Fruit fly (Drosophila melanogaster) whole organism, embryonic: ENCODE data around the gene Cpr64Ab.

Source experiments
- Abd-B ChIP-seq: fragments of 200-800 bp; sonication (Bioruptor generic); optimal IDR thresholded peaks from 2 replicates; lab custom pipeline; 2018; ENCODE audit warnings: missing biosample characterization, mild to moderate bottlenecking, missing genetic modification characterization, moderate library complexity
- CG10959 ChIP-seq: fragments of 200-800 bp; sonication (Bioruptor generic); IDR thresholded peaks from 2 replicates; pipeline ENCODE4 v1.3.6; 2022; ENCODE audit warnings: missing biosample characterization, missing genetic modification characterization
- CG14014 ChIP-seq: fragments of 200-800 bp; sonication (Bioruptor generic); IDR thresholded peaks from 2 replicates; pipeline ENCODE4 v1.3.6; 2022; ENCODE audit warnings: missing biosample characterization, missing genetic modification characterization
- CG14667 ChIP-seq: fragments of 200-800 bp; sonication (Bioruptor generic); IDR thresholded peaks from 2 replicates; pipeline ENCODE4 v1.3.6; 2022; ENCODE audit warnings: missing biosample characterization, missing genetic modification characterization
- CG6813 ChIP-seq: fragments of 200-800 bp; sonication (Bioruptor generic); optimal IDR thresholded peaks from 2 replicates; lab custom pipeline; 2017; ENCODE audit warnings: missing biosample characterization, missing genetic modification characterization, mild to moderate bottlenecking, moderate library complexity, missing genetic modification reagents
- CG9215 ChIP-seq: fragments of 200-800 bp; sonication (Bioruptor generic); IDR thresholded peaks from 2 replicates; pipeline ENCODE4 v1.3.6; 2022; ENCODE audit warnings: missing biosample characterization, missing genetic modification characterization
- Doc3 ChIP-seq: fragments of 200-800 bp; sonication (Bioruptor generic); IDR thresholded peaks from 3 replicates; pipeline ENCODE4 v1.3.6; 2022; ENCODE audit warnings: missing biosample characterization, missing genetic modification characterization; ENCODE audit not compliant: partially characterized antibody
- odd ChIP-seq: fragments of 200-800 bp; sonication (Bioruptor generic); optimal IDR thresholded peaks from 2 replicates; lab custom pipeline; 2017; ENCODE audit warnings: missing biosample characterization, mild to moderate bottlenecking, missing genetic modification characterization
- row ChIP-seq: fragments of 200-800 bp; sonication (Bioruptor generic); IDR thresholded peaks from 3 replicates; pipeline ENCODE4 v1.3.6; 2022; ENCODE audit warnings: missing biosample characterization, missing genetic modification characterization

dm6 chr3L:4238195-4238594, 26.9 kb upstream of the Cpr64Ab start:
- no peak for TF ChIP-seq Doc3 (GFP tag; lab: Robert Waterston, UW)
- TF ChIP-seq Abd-B (GFP tag; lab: Kevin White, UChicago) = no peak
- TF ChIP-seq row (GFP tag; lab: Robert Waterston, UW) = no peak
- TF ChIP-seq CG6813 = no peak
- TF ChIP-seq CG14014 (GFP tag; lab: Robert Waterston, UW) = no peak
- no peak for TF ChIP-seq CG10959 (GFP tag; lab: Robert Waterston, UW)
- TF ChIP-seq CG9215 (GFP tag; lab: Robert Waterston, UW) = no peak
- TF ChIP-seq odd (GFP tag; lab: Kevin White, UChicago) = no peak
- no peak for TF ChIP-seq CG14667
